Worm (Caenorhabditis elegans) whole organism, midembryonic: ENCODE results near the gene set-1.

Source experiments
- cog-1 ChIP-seq: sonication (generic microtip); optimal IDR thresholded peaks from 2 replicates; lab custom pipeline; 2016; ENCODE audit warnings: missing genetic modification characterization, missing compliant biosample characterization
- med-1 ChIP-seq: sonication (generic microtip); optimal IDR thresholded peaks from 2 replicates; lab custom pipeline; 2017; ENCODE audit warnings: missing genetic modification characterization, mild to moderate bottlenecking, missing compliant biosample characterization, antibody characterized with exemption, missing genetic modification reagents; ENCODE audit not compliant: insufficient read depth
- ref-1 ChIP-seq: fragments of 200-800 bp; sonication (Bioruptor generic); conservative IDR thresholded peaks from 2 replicates; pipeline ENCODE4 v1.3.6; 2022; ENCODE audit warnings: missing genetic modification reagents, missing genetic modification characterization, missing compliant biosample characterization
- tab-1 ChIP-seq: fragments of 200-800 bp; sonication (Bioruptor generic); IDR thresholded peaks from 2 replicates; pipeline ENCODE4 v1.3.6; 2022; ENCODE audit warnings: missing genetic modification characterization, missing compliant biosample characterization

DNA sequence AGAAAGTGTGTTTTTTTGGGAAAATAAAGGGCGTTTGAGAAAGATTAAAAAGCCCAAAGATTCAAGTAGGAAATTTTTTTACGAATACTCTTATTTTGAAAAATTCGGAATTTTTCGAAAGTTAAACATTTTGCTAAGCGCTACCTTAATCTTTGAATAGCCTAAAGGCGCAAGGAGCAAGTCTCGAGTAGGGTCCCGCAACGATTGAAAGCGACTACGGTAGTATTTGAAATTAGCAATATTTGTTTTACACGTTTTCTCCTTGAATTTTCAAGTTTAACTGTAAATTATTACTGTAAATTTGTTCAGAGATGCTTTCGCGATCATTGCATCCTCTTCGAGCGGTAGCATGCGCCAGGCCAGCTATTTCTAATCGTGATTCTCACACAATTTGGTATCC lies 12.7 kb upstream of the set-1 start, which contains the start of gene nduf-2.2:
- TF ChIP-seq med-1 (GFP tag; lab: Kevin White, UChicago), result no peak
- TF ChIP-seq tab-1 (GFP tag; lab: Robert Waterston, UW), result no peak
- TF ChIP-seq ref-1 (GFP tag; lab: Robert Waterston, UW), result no peak
- TF ChIP-seq cog-1 (tag; lab: Kevin White, UChicago), result no peak
